Worm (Caenorhabditis elegans): ENCODE data around the gene pho-1.

pho-1 gene

ce11 chrII:5237699-5238098 is 2.1 kb upstream of the pho-1 start (continued):
- peak; percentile 29; the same call in 1 of the 2 replicates for TF ChIP-seq ceh-100 (GFP tag; IDR thresholded peaks at IDR 0.05)
- peak; percentile 61 for TF ChIP-seq rpc-1 (optimal IDR thresholded peaks at IDR 0.05)
- TF ChIP-seq rpc-1 (tag; optimal IDR thresholded peaks at IDR 0.05) = peak; percentile 75
- no peak for TF ChIP-seq sdz-38 (tag; optimal IDR thresholded peaks at IDR 0.05)
- TF ChIP-seq F52B5.7 (tag; optimal IDR thresholded peaks at IDR 0.05) = no peak
- TF ChIP-seq tlf-1 (GFP tag; optimal IDR thresholded peaks at IDR 0.05) = no peak
- no peak for TF ChIP-seq egl-18 (GFP tag; IDR thresholded peaks at IDR 0.05)
- TF ChIP-seq hrde-1 (tag; optimal IDR thresholded peaks at IDR 0.05; ENCODE audit: borderline replicate concordance) = no peak
- no peak for TF ChIP-seq T26A5.8 (tag; optimal IDR thresholded peaks at IDR 0.05)
- peak; percentile 1 for TF ChIP-seq nhr-90 (tag; optimal IDR thresholded peaks at IDR 0.05)
- peak; percentile 18 for TF ChIP-seq nhr-80 (tag; optimal IDR thresholded peaks at IDR 0.05)
- TF ChIP-seq attf-6 (GFP tag; IDR thresholded peaks at IDR 0.05) = no peak
- no peak for TF ChIP-seq lin-54 (GFP tag; optimal IDR thresholded peaks at IDR 0.05)
- no peak for TF ChIP-seq egrh-3 (GFP tag; IDR thresholded peaks at IDR 0.05)
- TF ChIP-seq mel-28 (tag; optimal IDR thresholded peaks at IDR 0.05; ENCODE audit: borderline replicate concordance) = no peak
- no peak for TF ChIP-seq hlh-12 (tag; optimal IDR thresholded peaks at IDR 0.05)
- TF ChIP-seq F22D6.2 (tag; optimal IDR thresholded peaks at IDR 0.05) = no peak
- TF ChIP-seq F55B11.4 (tag; optimal IDR thresholded peaks at IDR 0.05; ENCODE audit: borderline replicate concordance, insufficient read depth) = no peak
- TF ChIP-seq F39B2.1 (GFP tag; IDR thresholded peaks at IDR 0.05) = no peak
- TF ChIP-seq aptf-2 (GFP tag; conservative IDR thresholded peaks at IDR 0.05) = no peak
- TF ChIP-seq ztf-26 (tag; optimal IDR thresholded peaks at IDR 0.05) = no peak
- no peak for TF ChIP-seq B0019.2 (GFP tag; conservative IDR thresholded peaks at IDR 0.05)
- TF ChIP-seq Y53F4B.3 (GFP tag; IDR thresholded peaks at IDR 0.05) = no peak
- no peak for TF ChIP-seq sptf-2 (GFP tag; optimal IDR thresholded peaks at IDR 0.05)
- TF ChIP-seq somi-1 (GFP tag; optimal IDR thresholded peaks at IDR 0.05) = no peak
- TF ChIP-seq ceh-91 (GFP tag; IDR thresholded peaks at IDR 0.05) = no peak
- TF ChIP-seq Y67H2A.10 (GFP tag; conservative IDR thresholded peaks at IDR 0.05) = no peak
- TF ChIP-seq ets-4 (GFP tag; optimal IDR thresholded peaks at IDR 0.05) = no peak
- TF ChIP-seq dpff-1 (tag; optimal IDR thresholded peaks at IDR 0.05) = no peak
- no peak for TF ChIP-seq lin-40 (tag; optimal IDR thresholded peaks at IDR 0.05)
- TF ChIP-seq cebp-1 (GFP tag; IDR thresholded peaks at IDR 0.05) = no peak
- TF ChIP-seq cebp-1 (tag; optimal IDR thresholded peaks at IDR 0.05) = no peak
- no peak for TF ChIP-seq mxl-1 (tag; optimal IDR thresholded peaks at IDR 0.05)
- TF ChIP-seq pha-4 (tag; optimal IDR thresholded peaks at IDR 0.05) = no peak
- peak; percentile 0 for TF ChIP-seq ceh-27 (GFP tag; optimal IDR thresholded peaks at IDR 0.05)
- no peak for TF ChIP-seq aptf-3 (GFP tag; IDR thresholded peaks at IDR 0.05)
- TF ChIP-seq bed-2 (GFP tag; IDR thresholded peaks at IDR 0.05) = no peak
- no peak for TF ChIP-seq madf-10 (tag; optimal IDR thresholded peaks at IDR 0.05)
- no peak for TF ChIP-seq rcor-1 (GFP tag; IDR thresholded peaks at IDR 0.05)
- TF ChIP-seq zim-3 (tag; optimal IDR thresholded peaks at IDR 0.05) = no peak
- TF ChIP-seq gei-17 (GFP tag; optimal IDR thresholded peaks at IDR 0.05) = no peak
- TF ChIP-seq madf-8 (GFP tag; conservative IDR thresholded peaks at IDR 0.05) = no peak
- no peak for TF ChIP-seq F57C9.4 (tag; optimal IDR thresholded peaks at IDR 0.05)
- peak; percentile 46 for TF ChIP-seq ZK185.1 (tag; optimal IDR thresholded peaks at IDR 0.05; ENCODE audit: poor library complexity, severe bottlenecking)
- TF ChIP-seq F10E7.11 (tag; optimal IDR thresholded peaks at IDR 0.05) = no peak
- peak; percentile 66; the same call in 1 of the 2 replicates for TF ChIP-seq lin-26 (GFP tag; IDR thresholded peaks at IDR 0.05)
- TF ChIP-seq mcd-1 (GFP tag; IDR thresholded peaks at IDR 0.05) = no peak
- TF ChIP-seq attf-3 (GFP tag; conservative IDR thresholded peaks at IDR 0.05) = no peak
- TF ChIP-seq egl-44 (GFP tag; IDR thresholded peaks at IDR 0.05) = no peak
- no peak for TF ChIP-seq ztf-3 (GFP tag; optimal IDR thresholded peaks at IDR 0.05)
- peak; percentile 31 for TF ChIP-seq lsl-1 (GFP tag; optimal IDR thresholded peaks at IDR 0.05)
